Worm (Caenorhabditis elegans): ENCODE measurements around the gene T26C12.1.

T26C12.1 gene

ce11 chrIV:3258528-3258927, at the start of gene T26C12.1:
TSS of gene T26C12.1 (plus strand) at chrIV:3258910.
- no peak for TF ChIP-seq ref-1 (GFP tag; conservative IDR thresholded peaks at IDR 0.05)
- TF ChIP-seq ztf-29 (GFP tag; IDR thresholded peaks at IDR 0.05), result no peak
- no peak for TF ChIP-seq T22C8.4 (GFP tag; IDR thresholded peaks at IDR 0.05)
- no peak for TF ChIP-seq ztf-23 (GFP tag; IDR thresholded peaks at IDR 0.05)
- TF ChIP-seq tab-1 (GFP tag; IDR thresholded peaks at IDR 0.05), result no peak
- no peak for TF ChIP-seq flt-1 (GFP tag; IDR thresholded peaks at IDR 0.05)
- no peak for TF ChIP-seq cog-1 (tag; optimal IDR thresholded peaks at IDR 0.05)
- no peak for TF ChIP-seq med-1 (GFP tag; optimal IDR thresholded peaks at IDR 0.05; ENCODE audit: insufficient read depth)
- TF ChIP-seq klf-2 (GFP tag; conservative IDR thresholded peaks at IDR 0.05), result no peak

DNA sequence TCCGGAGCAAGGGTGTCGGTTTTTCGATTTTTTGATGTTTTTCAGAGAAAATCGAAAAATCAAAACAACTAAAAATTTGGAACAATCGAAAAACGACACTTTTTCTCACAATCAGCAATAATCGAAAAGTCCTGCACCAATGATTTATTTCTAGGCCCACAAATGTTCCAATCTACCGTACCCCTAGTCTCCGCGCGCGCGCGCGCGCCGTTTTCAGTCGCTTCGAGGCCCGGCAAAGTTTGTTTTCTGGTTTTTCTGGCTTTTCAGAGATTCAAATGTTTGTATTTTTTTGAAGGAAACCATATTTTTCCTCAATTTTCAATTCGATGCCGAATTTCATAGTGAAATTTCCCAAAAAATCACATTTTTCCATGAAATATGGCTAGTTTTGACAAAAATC, 46.8 kb upstream of the T26C12.1 start:
- TF ChIP-seq ztf-23 (GFP tag; IDR thresholded peaks at IDR 0.05), result no peak
- no peak for TF ChIP-seq flt-1 (GFP tag; IDR thresholded peaks at IDR 0.05)

- TF ChIP-seq T22C8.4 (GFP tag; IDR thresholded peaks at IDR 0.05), result no peak
- no peak for TF ChIP-seq ztf-23 (GFP tag; IDR thresholded peaks at IDR 0.05)
- no peak for TF ChIP-seq cog-1 (tag; optimal IDR thresholded peaks at IDR 0.05)
- TF ChIP-seq tab-1 (GFP tag; IDR thresholded peaks at IDR 0.05), result no peak
Observed at ce11 chrIV:3213426-3213825, 45.3 kb upstream of the T26C12.1 start, which contains the start of gene slmp-1. TSS of gene slmp-1 (plus strand) at chrIV:3213760.

- TF ChIP-seq med-1 (GFP tag; optimal IDR thresholded peaks at IDR 0.05; ENCODE audit: insufficient read depth) (no peak), klf-2 (GFP tag; conservative IDR thresholded peaks at IDR 0.05) (no peak), ref-1 (GFP tag; conservative IDR thresholded peaks at IDR 0.05) (no peak), flt-1 (GFP tag; IDR thresholded peaks at IDR 0.05) (no peak), ztf-29 (GFP tag; IDR thresholded peaks at IDR 0.05) (no peak), cog-1 (tag; optimal IDR thresholded peaks at IDR 0.05) (no peak), tab-1 (GFP tag; IDR thresholded peaks at IDR 0.05) (no peak), ztf-23 (GFP tag; IDR thresholded peaks at IDR 0.05) (no peak), T22C8.4 (GFP tag; IDR thresholded peaks at IDR 0.05) (no peak)
Observed at ce11 chrIV:3221158-3221557, 37.6 kb upstream of the T26C12.1 start.

DNA sequence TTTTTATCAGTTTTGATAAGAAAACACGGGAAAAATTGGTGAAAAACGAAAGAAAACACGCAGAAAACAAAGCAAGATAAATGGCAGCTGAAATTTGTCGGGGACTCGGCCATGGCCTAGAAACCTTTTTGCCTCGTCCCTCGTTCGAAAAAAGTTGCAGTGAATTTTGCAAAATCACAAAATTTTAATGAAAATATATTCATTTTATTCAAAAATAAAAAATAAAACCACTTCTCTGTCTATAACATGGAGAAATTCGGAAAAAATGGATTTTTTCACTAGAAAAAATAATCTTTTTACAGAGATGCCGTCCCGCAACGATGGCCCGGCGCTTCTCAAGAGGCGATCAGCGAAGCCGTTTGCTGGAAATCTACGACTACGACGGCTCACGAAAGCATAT, 36.6 kb upstream of the T26C12.1 start, which contains the start of gene Y67D8A.2:
Gene Y67D8A.2 (plus strand): TSS at position 301 of the 400 bp plus-strand sequence.
- TF ChIP-seq med-1 (GFP tag; optimal IDR thresholded peaks at IDR 0.05; ENCODE audit: insufficient read depth) (no peak), flt-1 (GFP tag; IDR thresholded peaks at IDR 0.05) (no peak), T22C8.4 (GFP tag; IDR thresholded peaks at IDR 0.05) (no peak), ztf-23 (GFP tag; IDR thresholded peaks at IDR 0.05) (no peak), cog-1 (tag; optimal IDR thresholded peaks at IDR 0.05) (no peak), tab-1 (GFP tag; IDR thresholded peaks at IDR 0.05) (no peak), klf-2 (GFP tag; conservative IDR thresholded peaks at IDR 0.05) (no peak), ref-1 (GFP tag; conservative IDR thresholded peaks at IDR 0.05) (no peak), ztf-29 (GFP tag; IDR thresholded peaks at IDR 0.05) (no peak)

- peak; percentile 75 for TF ChIP-seq cog-1 (tag; optimal IDR thresholded peaks at IDR 0.05)
- TF ChIP-seq flt-1 (GFP tag; IDR thresholded peaks at IDR 0.05), result peak; percentile 56; the same call in 1 of the 2 replicates
- no peak for TF ChIP-seq ref-1 (GFP tag; conservative IDR thresholded peaks at IDR 0.05)
Observed at ce11 chrIV:3227549-3228139, 31.1 kb upstream of the T26C12.1 start.

- TF ChIP-seq klf-2 (GFP tag; conservative IDR thresholded peaks at IDR 0.05) (no peak), med-1 (GFP tag; optimal IDR thresholded peaks at IDR 0.05; ENCODE audit: insufficient read depth) (no peak), cog-1 (tag; optimal IDR thresholded peaks at IDR 0.05) (peak; percentile 44), ztf-23 (GFP tag; IDR thresholded peaks at IDR 0.05) (no peak), ref-1 (GFP tag; conservative IDR thresholded peaks at IDR 0.05) (no peak), tab-1 (GFP tag; IDR thresholded peaks at IDR 0.05) (no peak), flt-1 (GFP tag; IDR thresholded peaks at IDR 0.05) (no peak), T22C8.4 (GFP tag; IDR thresholded peaks at IDR 0.05) (no peak)
Observed at ce11 chrIV:3231644-3232043, 27.1 kb upstream of the T26C12.1 start.

DNA sequence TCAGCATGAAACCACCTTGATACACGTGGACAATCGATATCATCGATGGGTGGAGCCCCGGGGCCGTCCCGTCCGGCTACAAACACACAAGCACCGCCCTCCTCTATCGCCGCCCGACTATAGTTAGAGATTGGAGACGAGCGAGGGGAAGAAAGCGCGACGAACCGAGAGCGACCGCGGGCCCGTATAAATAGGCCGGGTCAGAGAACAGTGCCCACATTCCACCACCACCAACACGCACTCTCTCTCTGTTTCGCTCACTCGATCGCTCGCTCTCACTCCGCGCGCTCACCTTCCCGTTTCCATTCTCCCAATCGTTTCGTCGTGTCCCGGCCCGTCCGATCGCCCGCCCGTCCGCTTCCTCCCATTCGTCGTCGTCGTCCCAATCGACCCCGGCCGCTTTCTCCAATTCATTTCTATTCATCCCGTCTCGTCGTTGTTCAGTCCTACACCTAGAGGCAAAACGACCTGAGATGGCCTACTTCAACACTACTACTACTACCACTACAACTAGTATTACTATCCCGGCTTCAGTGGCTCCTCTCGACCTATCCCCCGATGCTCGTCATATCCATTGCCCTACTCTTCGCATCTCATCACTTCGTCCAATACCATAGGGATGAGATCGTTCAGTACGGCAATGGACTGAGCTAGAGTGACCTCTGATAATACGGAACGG, 25.9 kb upstream of the T26C12.1 start:
- TF ChIP-seq flt-1 (GFP tag; IDR thresholded peaks at IDR 0.05) (peak; percentile 89), ref-1 (GFP tag; conservative IDR thresholded peaks at IDR 0.05) (peak; percentile 53), ztf-29 (GFP tag; IDR thresholded peaks at IDR 0.05) (no peak), cog-1 (tag; optimal IDR thresholded peaks at IDR 0.05) (peak; percentile 28), med-1 (GFP tag; optimal IDR thresholded peaks at IDR 0.05; ENCODE audit: insufficient read depth) (peak; percentile 19), klf-2 (GFP tag; conservative IDR thresholded peaks at IDR 0.05) (no peak), ztf-23 (GFP tag; IDR thresholded peaks at IDR 0.05) (no peak; the same call in 1 of the 2 replicates), T22C8.4 (GFP tag; IDR thresholded peaks at IDR 0.05) (no peak), tab-1 (GFP tag; IDR thresholded peaks at IDR 0.05) (peak; percentile 55; the same call in 1 of the 2 replicates)

ce11 chrIV:3233429-3233885, 25.3 kb upstream of the T26C12.1 start:
- TF ChIP-seq T22C8.4 (GFP tag; IDR thresholded peaks at IDR 0.05), result no peak
- TF ChIP-seq cog-1 (tag; optimal IDR thresholded peaks at IDR 0.05), result no peak
- peak; percentile 36; the same call in 1 of the 2 replicates for TF ChIP-seq ztf-29 (GFP tag; IDR thresholded peaks at IDR 0.05)
- TF ChIP-seq med-1 (GFP tag; optimal IDR thresholded peaks at IDR 0.05; ENCODE audit: insufficient read depth), result no peak
- TF ChIP-seq ref-1 (GFP tag; conservative IDR thresholded peaks at IDR 0.05), result no peak
- no peak for TF ChIP-seq klf-2 (GFP tag; conservative IDR thresholded peaks at IDR 0.05)
- 0 out of 2 replicates have a peak, but pooled peaks have one; percentile 3 for TF ChIP-seq flt-1 (GFP tag; IDR thresholded peaks at IDR 0.05)
- no peak for TF ChIP-seq tab-1 (GFP tag; IDR thresholded peaks at IDR 0.05)

DNA sequence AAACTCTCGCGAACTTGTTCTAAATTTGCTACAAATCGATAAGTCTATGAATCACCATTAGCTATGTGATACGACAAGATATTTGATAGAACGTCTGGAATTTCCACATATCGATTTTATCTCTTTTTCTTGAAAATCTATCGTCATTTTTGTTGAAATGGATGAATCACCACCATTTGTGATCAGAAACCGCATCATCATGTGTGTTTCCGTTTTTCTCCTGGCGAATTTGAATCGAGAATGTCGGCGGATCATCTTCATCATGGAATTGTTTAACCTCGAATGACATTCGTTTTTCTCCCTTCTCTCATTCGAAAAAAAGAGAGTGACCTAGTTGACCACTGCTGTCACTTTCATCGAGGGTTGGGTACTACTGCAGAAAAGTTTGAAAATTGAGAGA, 24.4 kb upstream of the T26C12.1 start:
- no peak for TF ChIP-seq ztf-29 (GFP tag; IDR thresholded peaks at IDR 0.05)
- TF ChIP-seq klf-2 (GFP tag; conservative IDR thresholded peaks at IDR 0.05), result no peak
- no peak for TF ChIP-seq tab-1 (GFP tag; IDR thresholded peaks at IDR 0.05)
- TF ChIP-seq med-1 (GFP tag; optimal IDR thresholded peaks at IDR 0.05; ENCODE audit: insufficient read depth), result no peak
- TF ChIP-seq ztf-23 (GFP tag; IDR thresholded peaks at IDR 0.05), result no peak
- TF ChIP-seq cog-1 (tag; optimal IDR thresholded peaks at IDR 0.05), result no peak
- TF ChIP-seq ref-1 (GFP tag; conservative IDR thresholded peaks at IDR 0.05), result no peak
- no peak for TF ChIP-seq flt-1 (GFP tag; IDR thresholded peaks at IDR 0.05)
- no peak for TF ChIP-seq T22C8.4 (GFP tag; IDR thresholded peaks at IDR 0.05)
